Worm (Caenorhabditis elegans) whole organism, L4 larva: Measurements from ENCODE around the gene scl-3.
A peak's percentile ranks its signal among the peaks of the same experiment; 100 is the strongest.

Experiments
- D1046.2 ChIP-seq: fragments of 200-800 bp; sonication (Bioruptor generic); IDR thresholded peaks from 2 replicates; pipeline ENCODE4 v1.3.6; 2022; ENCODE audit warnings: missing genetic modification characterization, missing compliant biosample characterization
- Y105C5A.15 ChIP-seq: fragments of 200-800 bp; sonication (Bioruptor generic); IDR thresholded peaks from 2 replicates; pipeline ENCODE4 v1.3.6; 2022; ENCODE audit warnings: missing genetic modification characterization, missing compliant biosample characterization
- Y48G9A.11 ChIP-seq: fragments of 200-800 bp; sonication (Bioruptor generic); IDR thresholded peaks from 2 replicates; pipeline ENCODE4 v1.3.6; 2022; ENCODE audit warnings: missing genetic modification reagents, missing genetic modification characterization, missing compliant biosample characterization
- ZK546.5 ChIP-seq, 2 experiments: sonication (generic microtip); optimal IDR thresholded peaks; 2 replicates each; lab custom pipeline; 2017; ENCODE audit warnings: missing biosample characterization in 2 of 2, missing genetic modification characterization in 2 of 2
- arid-1 ChIP-seq: fragments of 200-800 bp; sonication (Bioruptor generic); conservative IDR thresholded peaks from 2 replicates; pipeline ENCODE4 v1.3.6; 2022; ENCODE audit warnings: missing genetic modification reagents, missing genetic modification characterization, missing compliant biosample characterization
- ces-1 ChIP-seq: fragments of 150-350 bp; sonication (generic microtip); optimal IDR thresholded peaks from 4 replicates; lab custom pipeline; 2014; ENCODE audit warnings: missing biosample characterization, missing genetic modification reagents, missing genetic modification characterization
- dmd-6 ChIP-seq: fragments of 200-800 bp; sonication (Bioruptor generic); IDR thresholded peaks from 2 replicates; pipeline ENCODE4 v1.3.6; 2022; ENCODE audit warnings: missing genetic modification reagents, missing genetic modification characterization, missing compliant biosample characterization
- dmd-8 ChIP-seq: fragments of 200-800 bp; sonication (Bioruptor generic); IDR thresholded peaks from 2 replicates; pipeline ENCODE4 v1.3.6; 2022; ENCODE audit warnings: missing genetic modification characterization, missing compliant biosample characterization
- dpl-1 ChIP-seq: fragments of 150-350 bp; optimal IDR thresholded peaks from 2 replicates; lab custom pipeline; 2014; ENCODE audit warnings: missing biosample characterization, missing genetic modification reagents, missing genetic modification characterization
- duxl-1 ChIP-seq: sonication (generic microtip); optimal IDR thresholded peaks from 2 replicates; lab custom pipeline; 2016; ENCODE audit warnings: mild to moderate bottlenecking, missing genetic modification characterization, moderate library complexity, missing compliant biosample characterization; ENCODE audit not compliant: poor library complexity
- dve-1 ChIP-seq: sonication (generic microtip); optimal IDR thresholded peaks from 2 replicates; lab custom pipeline; 2017; ENCODE audit warnings: antibody characterized with exemption, mild to moderate bottlenecking, missing genetic modification characterization, missing compliant biosample characterization; ENCODE audit not compliant: insufficient read depth
- egl-27 ChIP-seq: sonication (generic microtip); optimal IDR thresholded peaks from 3 replicates; lab custom pipeline; 2017; ENCODE audit warnings: missing biosample characterization, missing genetic modification reagents, missing genetic modification characterization
- egl-43 ChIP-seq: fragments of 200-800 bp; sonication (Bioruptor generic); IDR thresholded peaks from 2 replicates; pipeline ENCODE4 v1.3.6; 2022; ENCODE audit warnings: missing genetic modification reagents, missing genetic modification characterization, missing compliant biosample characterization
- fkh-10 ChIP-seq: fragments of 150-350 bp; optimal IDR thresholded peaks from 2 replicates; lab custom pipeline; 2014; ENCODE audit warnings: missing biosample characterization, missing genetic modification reagents, missing genetic modification characterization
- fos-1 ChIP-seq: fragments of 150-350 bp; optimal IDR thresholded peaks from 2 replicates; lab custom pipeline; 2014; ENCODE audit warnings: missing biosample characterization, missing genetic modification characterization
- gei-8 ChIP-seq: fragments of 200-800 bp; sonication (Bioruptor generic); optimal IDR thresholded peaks from 2 replicates; lab custom pipeline; 2018; ENCODE audit warnings: mild to moderate bottlenecking, missing genetic modification characterization, missing compliant biosample characterization
- hlh-11 ChIP-seq: fragments of 200-800 bp; sonication (Bioruptor generic); optimal IDR thresholded peaks from 2 replicates; lab custom pipeline; 2018; ENCODE audit warnings: mild to moderate bottlenecking, missing genetic modification characterization, missing compliant biosample characterization
- lin-29 ChIP-seq: fragments of 200-800 bp; sonication (Bioruptor generic); IDR thresholded peaks from 2 replicates; pipeline ENCODE4 v1.3.6; 2022; ENCODE audit warnings: missing genetic modification reagents, missing genetic modification characterization, missing compliant biosample characterization
- lin-38 ChIP-seq: fragments of 200-800 bp; sonication (Bioruptor generic); IDR thresholded peaks from 2 replicates; pipeline ENCODE4 v1.3.6; 2022; ENCODE audit warnings: missing genetic modification reagents, missing genetic modification characterization, missing compliant biosample characterization
- lin-39 ChIP-seq: fragments of 150-350 bp; optimal IDR thresholded peaks from 2 replicates; lab custom pipeline; 2014; ENCODE audit warnings: missing biosample characterization, missing genetic modification reagents, missing genetic modification characterization
- madf-9 ChIP-seq: fragments of 200-800 bp; sonication (Bioruptor generic); conservative IDR thresholded peaks from 2 replicates; pipeline ENCODE4 v1.3.6; 2022; ENCODE audit warnings: missing genetic modification reagents, missing genetic modification characterization, missing compliant biosample characterization
- mdl-1 ChIP-seq, 2 experiments: fragments of 150-350 bp in 1 of 2; sonication (generic microtip) in 1 of 2; optimal IDR thresholded peaks; 2 replicates each; lab custom pipeline; 2014 to 2017; ENCODE audit warnings: missing biosample characterization in 2 of 2, missing genetic modification characterization in 2 of 2
- mep-1 ChIP-seq: fragments of 150-350 bp; sonication (generic microtip); optimal IDR thresholded peaks from 3 replicates; lab custom pipeline; 2014; ENCODE audit warnings: missing biosample characterization, missing genetic modification characterization
- mes-2 ChIP-seq: sonication (generic microtip); optimal IDR thresholded peaks from 2 replicates; lab custom pipeline; 2016; ENCODE audit warnings: missing genotype, mild to moderate bottlenecking, missing genetic modification characterization, missing compliant biosample characterization; ENCODE audit not compliant: poor library complexity, severe bottlenecking
- mxl-3 ChIP-seq: fragments of 200-800 bp; sonication (Bioruptor generic); optimal IDR thresholded peaks from 2 replicates; lab custom pipeline; 2018; ENCODE audit warnings: mild to moderate bottlenecking, missing genetic modification characterization, missing compliant biosample characterization
- nhr-11 ChIP-seq: fragments of 150-350 bp; optimal IDR thresholded peaks from 2 replicates; lab custom pipeline; 2014; ENCODE audit warnings: missing biosample characterization, missing genetic modification characterization
- nhr-111 ChIP-seq: fragments of 200-800 bp; sonication (Bioruptor generic); optimal IDR thresholded peaks from 2 replicates; lab custom pipeline; 2018; ENCODE audit warnings: mild to moderate bottlenecking, missing genetic modification characterization, missing compliant biosample characterization
- nhr-237 ChIP-seq: sonication (generic microtip); optimal IDR thresholded peaks from 2 replicates; lab custom pipeline; 2017; ENCODE audit warnings: missing biosample characterization, missing genetic modification characterization
- nhr-28 ChIP-seq: fragments of 150-350 bp; optimal IDR thresholded peaks from 2 replicates; lab custom pipeline; 2014; ENCODE audit warnings: missing biosample characterization, missing genetic modification characterization
- nhr-42 ChIP-seq: fragments of 200-800 bp; sonication (Bioruptor generic); IDR thresholded peaks from 2 replicates; pipeline ENCODE4 v1.3.6; 2022; ENCODE audit warnings: missing genetic modification characterization, missing compliant biosample characterization
- nhr-6 ChIP-seq: fragments of 150-350 bp; optimal IDR thresholded peaks from 2 replicates; lab custom pipeline; 2014; ENCODE audit warnings: missing biosample characterization, missing genetic modification characterization
- nhr-76 ChIP-seq: fragments of 150-350 bp; optimal IDR thresholded peaks from 2 replicates; lab custom pipeline; 2014; ENCODE audit warnings: missing biosample characterization, missing genetic modification characterization
- pqm-1 ChIP-seq: sonication (generic microtip); optimal IDR thresholded peaks from 2 replicates; lab custom pipeline; 2017; ENCODE audit warnings: missing biosample characterization, missing genetic modification characterization
- snpc-1.2 ChIP-seq: fragments of 200-800 bp; sonication (Bioruptor generic); IDR thresholded peaks from 2 replicates; pipeline ENCODE4 v1.3.6; 2022; ENCODE audit warnings: missing genetic modification reagents, missing genetic modification characterization, missing compliant biosample characterization
- spr-3 ChIP-seq: fragments of 200-800 bp; sonication (Bioruptor generic); optimal IDR thresholded peaks from 2 replicates; lab custom pipeline; 2018; ENCODE audit warnings: mild to moderate bottlenecking, missing genetic modification characterization, missing compliant biosample characterization
- unc-62 ChIP-seq, 3 experiments: fragments of 150-350 bp in 1 of 3; sonication (generic microtip); optimal IDR thresholded peaks in 2 of 3; peaks in 1 of 3; 1 replicate in 1 of 3; 2 replicates in 2 of 3; lab custom pipeline; 2014 to 2017; ENCODE audit warnings: missing biosample characterization in 3 of 3, missing genetic modification characterization in 3 of 3, missing genetic modification reagents in 3 of 3, missing genotype in 1 of 3

Gene scl-3

DNA sequence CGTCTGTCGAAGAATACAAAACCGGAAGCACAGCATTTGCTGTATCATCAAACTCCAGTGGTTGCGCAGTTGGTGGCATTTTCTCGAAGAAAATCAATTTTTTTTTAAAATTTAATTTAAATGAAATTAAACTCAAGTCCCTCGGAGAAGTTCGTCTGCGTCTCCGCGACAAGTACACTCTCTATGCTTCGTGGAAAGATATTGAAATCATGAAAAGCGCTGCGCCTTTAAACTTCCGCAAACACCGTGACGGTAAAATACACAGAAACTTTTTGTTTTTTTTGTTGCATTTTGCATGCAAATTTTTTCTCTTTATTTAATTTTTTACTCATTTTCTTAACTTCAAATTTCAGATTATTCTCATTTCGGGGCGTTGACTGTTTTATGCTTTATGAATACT is 39.3 kb downstream of the scl-3 start, which contains the start of the genes dli-1, tin-9.2 and exos-4.1 (continued):
- TF ChIP-seq mes-2 (tag; lab: Kevin White, UChicago), result peak; percentile 80
- peak; percentile 69 for TF ChIP-seq mep-1
- TF ChIP-seq nhr-6 (tag; lab: Kevin White, UChicago), result peak; percentile 42
- TF ChIP-seq hlh-11 (tag; lab: Kevin White, UChicago), result peak; percentile 52
- no peak for TF ChIP-seq mdl-1 (tag; optimal IDR thresholded peaks at IDR 0.05; lab: Kevin White, UChicago)
- peak; percentile 34 for TF ChIP-seq fkh-10
- peak; percentile 33 for TF ChIP-seq duxl-1
- TF ChIP-seq dmd-8 (GFP tag; lab: Robert Waterston, UW), result no peak
- TF ChIP-seq ces-1 (GFP tag; lab: Kevin White, UChicago), result peak; percentile 3

ce11 chrIV:13100415-13100814 is 41.0 kb downstream of the scl-3 start, which contains the start of gene fask-1:
TSS of gene fask-1 (plus strand) at chrIV:13100715.
- TF ChIP-seq dpl-1 (GFP tag; lab: Kevin White, UChicago), result no peak
- 0 out of 2 replicates have a peak, but pooled peaks have one; percentile 39 for TF ChIP-seq lin-38 (GFP tag; lab: Robert Waterston, UW)

DNA sequence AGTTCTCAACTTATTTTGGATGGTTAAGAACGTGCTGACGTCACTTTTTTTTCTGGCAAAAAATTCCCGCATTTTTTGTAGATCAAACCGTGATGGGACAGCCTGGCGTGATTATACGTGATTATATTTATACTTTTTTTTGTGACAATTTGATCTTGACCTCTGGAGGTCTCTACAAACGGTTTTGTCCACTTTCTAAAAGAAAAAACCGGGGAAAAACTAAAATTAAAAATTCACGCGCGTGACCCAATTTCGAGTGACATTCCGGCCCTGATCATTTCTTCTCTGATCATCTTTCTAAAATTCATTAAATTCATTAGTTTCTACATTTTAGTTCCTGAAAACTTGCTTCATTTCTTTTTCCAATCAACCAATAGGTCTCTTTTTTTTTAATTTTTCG is 45.5 kb downstream of the scl-3 start, which contains the start of gene rde-11:
rde-11 (plus strand) TSS at position 301 of the 400 bp plus-strand sequence.
- TF ChIP-seq dmd-6 (GFP tag; lab: Robert Waterston, UW), result no peak
- TF ChIP-seq unc-62 (GFP tag; optimal IDR thresholded peaks at IDR 0.05 in 1 of 2; lab: Kevin White, UChicago), result no peak
- no peak for TF ChIP-seq unc-62 (tag; optimal IDR thresholded peaks at IDR 0.05; lab: Kevin White, UChicago)
- no peak for TF ChIP-seq madf-9
- no peak for TF ChIP-seq lin-29 (GFP tag; lab: Robert Waterston, UW)
- TF ChIP-seq Y105C5A.15 (GFP tag; lab: Robert Waterston, UW), result no peak
- no peak for TF ChIP-seq nhr-6 (tag; lab: Kevin White, UChicago)
- no peak for TF ChIP-seq nhr-28
- TF ChIP-seq D1046.2 (GFP tag; lab: Robert Waterston, UW), result no peak
- TF ChIP-seq nhr-111 (GFP tag; lab: Kevin White, UChicago), result no peak
- no peak for TF ChIP-seq nhr-76 (tag; lab: Kevin White, UChicago)
- no peak for TF ChIP-seq nhr-237 (tag; lab: Kevin White, UChicago)
- no peak for TF ChIP-seq spr-3 (GFP tag; lab: Kevin White, UChicago)
- no peak for TF ChIP-seq Y48G9A.11
- TF ChIP-seq dve-1, result no peak
- no peak for TF ChIP-seq lin-39
- no peak for TF ChIP-seq gei-8 (GFP tag; lab: Kevin White, UChicago)
- TF ChIP-seq nhr-42 (GFP tag; lab: Robert Waterston, UW), result no peak
- no peak for TF ChIP-seq egl-43 (GFP tag; lab: Robert Waterston, UW)

DNA sequence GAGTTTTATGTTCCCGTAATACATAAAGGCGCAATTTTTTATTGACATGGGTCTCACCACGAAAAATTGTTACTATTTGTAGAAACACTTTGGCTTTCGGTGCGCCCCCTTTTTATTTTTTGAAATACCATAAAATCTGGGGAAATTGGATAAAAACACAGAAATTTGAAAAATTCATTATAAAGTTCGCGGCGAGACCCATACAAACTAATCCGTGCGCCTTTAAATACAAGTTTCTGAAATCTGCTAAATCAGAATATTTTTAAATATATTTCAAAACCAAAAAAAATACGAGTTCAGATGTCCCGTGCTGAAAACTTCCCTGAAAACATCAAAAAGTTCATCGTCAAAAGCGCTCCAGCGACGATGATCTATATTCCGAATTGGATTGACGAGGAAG is 48.0 kb downstream of the scl-3 start, which contains the start of gene B0564.2:
B0564.2 (plus strand) TSS at position 301 of the 400 bp plus-strand sequence.
- TF ChIP-seq mes-2 (tag; lab: Kevin White, UChicago) (no peak), ZK546.5 (tag; optimal IDR thresholded peaks at IDR 0.05; lab: Kevin White, UChicago) (no peak), nhr-237 (tag; lab: Kevin White, UChicago) (no peak), nhr-111 (GFP tag; lab: Kevin White, UChicago) (no peak), mxl-3 (GFP tag; lab: Kevin White, UChicago) (no peak), snpc-1.2 (GFP tag; lab: Robert Waterston, UW) (no peak), arid-1 (GFP tag; lab: Robert Waterston, UW) (no peak), pqm-1 (no peak), egl-27 (tag; lab: Kevin White, UChicago) (no peak), fos-1 (tag; lab: Kevin White, UChicago) (no peak), nhr-11 (tag; lab: Kevin White, UChicago) (no peak)
- TF ChIP-seq, all 104 proteins: peak for 0
